Fruit fly (Drosophila melanogaster): ENCODE measurements around the gene Rint1.

Gene Rint1

dm6 chr3L:7360324-7360852, 37.0 kb downstream of the Rint1 start, which contains the start of gene Sec63 (continued):
- peak; percentile 82 for TF ChIP-seq phol (tag; optimal IDR thresholded peaks at IDR 0.05)
- TF ChIP-seq Six4 (GFP tag; optimal IDR thresholded peaks at IDR 0.05): no peak
- peak; percentile 65 for TF ChIP-seq trem (tag; optimal IDR thresholded peaks at IDR 0.05)
- TF ChIP-seq zen2 (GFP tag; IDR thresholded peaks at IDR 0.05; ENCODE audit: partially characterized antibody): peak; percentile 62; the same call in 2 of the 3 replicates
- TF ChIP-seq lov (optimal IDR thresholded peaks at IDR 0.05): no peak
- 0 out of 3 replicates have a peak, but pooled peaks have one; percentile 54 for TF ChIP-seq lov (GFP tag; IDR thresholded peaks at IDR 0.05)
- peak; percentile 24 for TF ChIP-seq ems (GFP tag; optimal IDR thresholded peaks at IDR 0.05)
- TF ChIP-seq danr (GFP tag; IDR thresholded peaks at IDR 0.05): no peak
- TF ChIP-seq z (GFP tag; IDR thresholded peaks at IDR 0.05): peak; percentile 41; the same call in 1 of the 3 replicates
- TF ChIP-seq CG12155 (GFP tag; optimal IDR thresholded peaks at IDR 0.05): peak; percentile 91
- peak; percentile 13 for TF ChIP-seq gfzf (GFP tag; optimal IDR thresholded peaks at IDR 0.05)
- peak; percentile 19; the same call in 1 of the 2 replicates for TF ChIP-seq sob (GFP tag; IDR thresholded peaks at IDR 0.05)
- TF ChIP-seq Gug (GFP tag; IDR thresholded peaks at IDR 0.05): peak; percentile 4; the same call in 1 of the 4 replicates
- no peak for TF ChIP-seq cg (GFP tag; optimal IDR thresholded peaks at IDR 0.05)
- TF ChIP-seq CG1832 (GFP tag; optimal IDR thresholded peaks at IDR 0.05): no peak
- TF ChIP-seq bigmax (GFP tag; optimal IDR thresholded peaks at IDR 0.05): no peak
- TF ChIP-seq Fer2 (tag; optimal IDR thresholded peaks at IDR 0.05): peak; percentile 26
- peak; percentile 19 for TF ChIP-seq sd (tag; optimal IDR thresholded peaks at IDR 0.05)
- TF ChIP-seq CTCF (GFP tag; optimal IDR thresholded peaks at IDR 0.05): peak; percentile 72
- peak; percentile 59 for TF ChIP-seq Sin3A (optimal IDR thresholded peaks at IDR 0.05)
- TF ChIP-seq CG6254 (GFP tag; optimal IDR thresholded peaks at IDR 0.05): peak; percentile 15
- peak; percentile 4 for TF ChIP-seq vfl (GFP tag; optimal IDR thresholded peaks at IDR 0.05)
- TF ChIP-seq Vsx1 (GFP tag; optimal IDR thresholded peaks at IDR 0.05): peak; percentile 25
- peak; percentile 95 for TF ChIP-seq Dref (GFP tag; IDR thresholded peaks at IDR 0.05)
- TF ChIP-seq CG9215 (GFP tag; IDR thresholded peaks at IDR 0.05): peak; percentile 44
- TF ChIP-seq unpg (GFP tag; optimal IDR thresholded peaks at IDR 0.05): peak; percentile 53
- TF ChIP-seq MTF-1 (GFP tag; optimal IDR thresholded peaks at IDR 0.05; ENCODE audit: borderline replicate concordance): no peak
- peak; percentile 79 for TF ChIP-seq Scr (GFP tag; IDR thresholded peaks at IDR 0.05; ENCODE audit: partially characterized antibody)
- TF ChIP-seq CG13287 (GFP tag; IDR thresholded peaks at IDR 0.05; ENCODE audit: partially characterized antibody): peak; percentile 89
- peak; percentile 46 for TF ChIP-seq nmo (GFP tag; optimal IDR thresholded peaks at IDR 0.05)
- TF ChIP-seq tin (GFP tag; optimal IDR thresholded peaks at IDR 0.05): peak; percentile 7
- TF ChIP-seq CG15269 (tag; optimal IDR thresholded peaks at IDR 0.05): peak; percentile 16
- TF ChIP-seq cas (GFP tag; IDR thresholded peaks at IDR 0.05): 0 out of 2 replicates have a peak, but pooled peaks have one; percentile 34
- no peak for TF ChIP-seq CG1792 (GFP tag; optimal IDR thresholded peaks at IDR 0.05)
- peak; percentile 66 for TF ChIP-seq CG14014 (GFP tag; IDR thresholded peaks at IDR 0.05)
- peak; percentile 38 for TF ChIP-seq Chrac-16 (GFP tag; optimal IDR thresholded peaks at IDR 0.05)
- peak; percentile 63; the same call in 2 of the 3 replicates for TF ChIP-seq H15 (GFP tag; IDR thresholded peaks at IDR 0.05)
- peak; percentile 53 for TF ChIP-seq grau (tag; optimal IDR thresholded peaks at IDR 0.05)
- peak; percentile 32; the same call in 1 of the 2 replicates for TF ChIP-seq CG17328 (GFP tag; IDR thresholded peaks at IDR 0.05)
- peak; percentile 31 for TF ChIP-seq CG2712 (tag; optimal IDR thresholded peaks at IDR 0.05)
- TF ChIP-seq chm (GFP tag; IDR thresholded peaks at IDR 0.05): 0 out of 2 replicates have a peak, but pooled peaks have one; percentile 34
- no peak for TF ChIP-seq Atf3 (GFP tag; optimal IDR thresholded peaks at IDR 0.05)
- peak; percentile 11 for TF ChIP-seq pb (GFP tag; optimal IDR thresholded peaks at IDR 0.05)
- TF ChIP-seq CG6272 (GFP tag; IDR thresholded peaks at IDR 0.05): peak; percentile 53
- TF ChIP-seq CG18011 (GFP tag; optimal IDR thresholded peaks at IDR 0.05): no peak
- peak; percentile 78 for TF ChIP-seq sna (GFP tag; IDR thresholded peaks at IDR 0.05; ENCODE audit: partially characterized antibody)
- peak; percentile 21 for TF ChIP-seq BtbVII (GFP tag; optimal IDR thresholded peaks at IDR 0.05)
- no peak for TF ChIP-seq CG2889 (GFP tag; IDR thresholded peaks at IDR 0.05)
- no peak for TF ChIP-seq abd-A (tag; optimal IDR thresholded peaks at IDR 0.05)
- TF ChIP-seq Adf1 (GFP tag; IDR thresholded peaks at IDR 0.05): 0 out of 2 replicates have a peak, but pooled peaks have one; percentile 3
- TF ChIP-seq HmgD (GFP tag; optimal IDR thresholded peaks at IDR 0.05): peak; percentile 53

Data from whole organism, embryonic.